Comparison of ENCODE assay signal across 3 fruit fly cellular contexts in genomic region chr3L:17113219-17113618, dm6.
TF ChIP-seq lines count a peak whose summit lies in the region.

No protein-coding gene starts in this region.

- no peak for TF ChIP-seq CTCF in whole organism, embryonic (GFP tag; optimal IDR thresholded peaks at IDR 0.05; lab: Kevin White, UChicago)

TF ChIP-seq in whole organism, embryonic, 481 proteins besides CTCF, POLR2A, EP300 and RAD21 (continues in another document):
- TF ChIP-seq tin (GFP tag; optimal IDR thresholded peaks at IDR 0.05; lab: Kevin White, UChicago) (peak; percentile 19), CG32532 (GFP tag; IDR thresholded peaks at IDR 0.05; lab: Robert Waterston, UW) (peak; percentile 56; the same call in 1 of the 2 replicates), scrt (GFP tag; optimal IDR thresholded peaks at IDR 0.05; lab: Kevin White, UChicago) (peak; percentile 5), CG14710 (tag; optimal IDR thresholded peaks at IDR 0.05; lab: Kevin White, UChicago) (peak; percentile 55), unpg (GFP tag; optimal IDR thresholded peaks at IDR 0.05; lab: Kevin White, UChicago) (peak; percentile 14), jigr1 (GFP tag; IDR thresholded peaks at IDR 0.05; lab: Robert Waterston, UW) (0 out of 3 replicates have a peak, but pooled peaks have one; percentile 28), CG7357 (GFP tag; IDR thresholded peaks at IDR 0.05; lab: Robert Waterston, UW) (no peak), Ada2b (GFP tag; IDR thresholded peaks at IDR 0.05; lab: Robert Waterston, UW) (peak; percentile 43; the same call in 1 of the 2 replicates), HLH4C (GFP tag; IDR thresholded peaks at IDR 0.05; lab: Robert Waterston, UW; ENCODE audit: partially characterized antibody) (no peak), CG10267 (tag; optimal IDR thresholded peaks at IDR 0.05; lab: Kevin White, UChicago) (peak; percentile 60), Ptx1 (GFP tag; IDR thresholded peaks at IDR 0.05; lab: Robert Waterston, UW) (peak; percentile 47), CG14014 (GFP tag; IDR thresholded peaks at IDR 0.05; lab: Robert Waterston, UW) (no peak), tgo (GFP tag; IDR thresholded peaks at IDR 0.05; lab: Robert Waterston, UW) (peak; percentile 37; the same call in 2 of the 3 replicates), Lim3 (GFP tag; IDR thresholded peaks at IDR 0.05; lab: Robert Waterston, UW) (no peak), CG10979 (tag; optimal IDR thresholded peaks at IDR 0.05; lab: Kevin White, UChicago) (peak; percentile 55), CG2712 (tag; optimal IDR thresholded peaks at IDR 0.05; lab: Kevin White, UChicago) (peak; percentile 80), bcd (GFP tag; optimal IDR thresholded peaks at IDR 0.05; lab: Kevin White, UChicago) (peak; percentile 6), E2f1 (GFP tag; IDR thresholded peaks at IDR 0.05; lab: Robert Waterston, UW) (peak; percentile 54; the same call in 1 of the 2 replicates), CG6689 (GFP tag; IDR thresholded peaks at IDR 0.05; lab: Robert Waterston, UW) (peak; percentile 43; the same call in 1 of the 2 replicates), Awh (GFP tag; IDR thresholded peaks at IDR 0.05; lab: Robert Waterston, UW) (peak; percentile 24; the same call in 1 of the 2 replicates), CG31441 (GFP tag; IDR thresholded peaks at IDR 0.05; lab: Robert Waterston, UW) (peak; percentile 75), Sox100B (GFP tag; optimal IDR thresholded peaks at IDR 0.05; lab: Kevin White, UChicago) (peak; percentile 52), CG14965 (GFP tag; optimal IDR thresholded peaks at IDR 0.05; lab: Kevin White, UChicago; ENCODE audit: borderline replicate concordance) (no peak), D19A (tag; optimal IDR thresholded peaks at IDR 0.05; lab: Kevin White, UChicago) (peak; percentile 65), H15 (GFP tag; IDR thresholded peaks at IDR 0.05; lab: Robert Waterston, UW) (peak; percentile 43; the same call in 2 of the 3 replicates), BtbVII (GFP tag; optimal IDR thresholded peaks at IDR 0.05; lab: Kevin White, UChicago) (peak; percentile 53), CG34422 (GFP tag; IDR thresholded peaks at IDR 0.05; lab: Robert Waterston, UW) (0 out of 3 replicates have a peak, but pooled peaks have one; percentile 46), CG17359 (tag; optimal IDR thresholded peaks at IDR 0.05; lab: Kevin White, UChicago) (peak; percentile 28)

TF ChIP-seq in whole organism, pupa, 21 proteins besides CTCF, POLR2A, EP300 and RAD21:
- TF ChIP-seq CG32121 (GFP tag; IDR thresholded peaks at IDR 0.05; lab: Robert Waterston, UW), result no peak
- no peak for TF ChIP-seq CG15710 (tag; optimal IDR thresholded peaks at IDR 0.05; lab: Kevin White, UChicago)
- no peak for TF ChIP-seq EcR (GFP tag; optimal IDR thresholded peaks at IDR 0.05; lab: Kevin White, UChicago)
- TF ChIP-seq Snoo (tag; optimal IDR thresholded peaks at IDR 0.05; lab: Kevin White, UChicago), result no peak
- peak; percentile 5 for TF ChIP-seq CG8159 (tag; optimal IDR thresholded peaks at IDR 0.05; lab: Kevin White, UChicago)
- TF ChIP-seq CG10348 (GFP tag; IDR thresholded peaks at IDR 0.05; lab: Robert Waterston, UW), result no peak
- TF ChIP-seq CG34367 (tag; optimal IDR thresholded peaks at IDR 0.05; lab: Kevin White, UChicago), result no peak
- TF ChIP-seq CG13204 (GFP tag; optimal IDR thresholded peaks at IDR 0.05; lab: Kevin White, UChicago), result no peak

TF ChIP-seq in whole organism, wandering third instar larva, 38 proteins besides CTCF, POLR2A, EP300 and RAD21:
- TF ChIP-seq HLH106 (tag; optimal IDR thresholded peaks at IDR 0.05; lab: Kevin White, UChicago), result peak; percentile 10
- no peak for TF ChIP-seq br (GFP tag; optimal IDR thresholded peaks at IDR 0.05; lab: Kevin White, UChicago)
- no peak for TF ChIP-seq N (GFP tag; optimal IDR thresholded peaks at IDR 0.05; lab: Kevin White, UChicago)
- TF ChIP-seq CG9705 (GFP tag; optimal IDR thresholded peaks at IDR 0.05; lab: Kevin White, UChicago), result no peak
- no peak for TF ChIP-seq sv (GFP tag; optimal IDR thresholded peaks at IDR 0.05; lab: Kevin White, UChicago)
- no peak for TF ChIP-seq brk (GFP tag; optimal IDR thresholded peaks at IDR 0.05; lab: Kevin White, UChicago)
- no peak for TF ChIP-seq h (GFP tag; optimal IDR thresholded peaks at IDR 0.05; lab: Kevin White, UChicago)
- TF ChIP-seq dsf (GFP tag; optimal IDR thresholded peaks at IDR 0.05; lab: Kevin White, UChicago; ENCODE audit: borderline replicate concordance), result no peak
- TF ChIP-seq woc (GFP tag; optimal IDR thresholded peaks at IDR 0.05; lab: Kevin White, UChicago), result no peak
